Worm (Caenorhabditis elegans) whole organism, mixed stage, embryonic: Measurements from ENCODE around the gene oac-37.

Experiments used
- bed-3 ChIP-seq: fragments of 200-800 bp; sonication (Bioruptor generic); optimal IDR thresholded peaks from 3 replicates; lab custom pipeline; 2018; ENCODE audit warnings: mild to moderate bottlenecking, missing genetic modification characterization, moderate library complexity, missing compliant biosample characterization
- blmp-1 ChIP-seq: fragments of 150-350 bp; optimal IDR thresholded peaks from 2 replicates; lab custom pipeline; 2014; ENCODE audit warnings: missing biosample characterization, missing genetic modification characterization
- ceh-39 ChIP-seq: fragments of 150-350 bp; optimal IDR thresholded peaks from 2 replicates; lab custom pipeline; 2014; ENCODE audit warnings: missing biosample characterization, missing genetic modification characterization
- ceh-43 ChIP-seq: fragments of 200-800 bp; sonication (Bioruptor generic); optimal IDR thresholded peaks from 2 replicates; lab custom pipeline; 2018; ENCODE audit warnings: mild to moderate bottlenecking, missing genetic modification characterization, moderate library complexity, missing compliant biosample characterization
- ces-1 ChIP-seq: fragments of 150-350 bp; optimal IDR thresholded peaks from 2 replicates; lab custom pipeline; 2014; ENCODE audit warnings: missing biosample characterization, missing genetic modification reagents, missing genetic modification characterization
- cnd-1 ChIP-seq: fragments of 200-800 bp; sonication (Bioruptor generic); optimal IDR thresholded peaks from 2 replicates; lab custom pipeline; 2018; ENCODE audit warnings: mild to moderate bottlenecking, missing genetic modification characterization, missing compliant biosample characterization
- drap-1 ChIP-seq: fragments of 200-800 bp; sonication (Bioruptor generic); optimal IDR thresholded peaks from 3 replicates; lab custom pipeline; 2018; ENCODE audit warnings: mild to moderate bottlenecking, missing genetic modification characterization, missing compliant biosample characterization
- elt-1 ChIP-seq: sonication (generic microtip); optimal IDR thresholded peaks from 2 replicates; lab custom pipeline; 2017; ENCODE audit warnings: missing genetic modification characterization, mild to moderate bottlenecking, missing compliant biosample characterization, antibody characterized with exemption, moderate library complexity, borderline replicate concordance; ENCODE audit not compliant: insufficient read depth
- elt-3 ChIP-seq: fragments of 150-350 bp; optimal IDR thresholded peaks from 2 replicates; lab custom pipeline; 2014; ENCODE audit warnings: missing biosample characterization, missing genetic modification characterization
- ham-2 ChIP-seq: fragments of 200-800 bp; sonication (Bioruptor generic); optimal IDR thresholded peaks from 2 replicates; lab custom pipeline; 2018; ENCODE audit warnings: mild to moderate bottlenecking, missing genetic modification characterization, missing compliant biosample characterization
- hlh-1 ChIP-seq: fragments of 150-350 bp; optimal IDR thresholded peaks from 2 replicates; lab custom pipeline; 2014; ENCODE audit warnings: missing biosample characterization, missing genetic modification reagents, missing genetic modification characterization
- lin-13 ChIP-seq: fragments of 150-350 bp; optimal IDR thresholded peaks from 2 replicates; lab custom pipeline; 2014; ENCODE audit warnings: missing biosample characterization, missing genetic modification characterization
- lin-32 ChIP-seq: fragments of 200-800 bp; sonication (Bioruptor generic); optimal IDR thresholded peaks from 2 replicates; lab custom pipeline; 2018; ENCODE audit warnings: mild to moderate bottlenecking, missing genetic modification characterization, missing compliant biosample characterization
- lsy-2 ChIP-seq: fragments of 150-350 bp; optimal IDR thresholded peaks from 2 replicates; lab custom pipeline; 2014; ENCODE audit warnings: missing biosample characterization, missing genetic modification characterization
- mep-1 ChIP-seq: fragments of 150-350 bp; optimal IDR thresholded peaks from 2 replicates; lab custom pipeline; 2017; ENCODE audit warnings: missing biosample characterization, missing genetic modification reagents, missing genetic modification characterization, inconsistent platforms
- mls-2 ChIP-seq: sonication (generic microtip); optimal IDR thresholded peaks from 2 replicates; lab custom pipeline; 2016; ENCODE audit warnings: mild to moderate bottlenecking, missing genetic modification characterization, moderate library complexity, missing compliant biosample characterization
- nhr-12 ChIP-seq: fragments of 150-350 bp; optimal IDR thresholded peaks from 2 replicates; lab custom pipeline; 2014; ENCODE audit warnings: missing biosample characterization, missing genetic modification characterization
- nhr-237 ChIP-seq: fragments of 150-350 bp; optimal IDR thresholded peaks from 2 replicates; lab custom pipeline; 2014; ENCODE audit warnings: missing biosample characterization, missing genetic modification characterization
- nhr-28 ChIP-seq: fragments of 150-350 bp; optimal IDR thresholded peaks from 2 replicates; lab custom pipeline; 2014; ENCODE audit warnings: missing biosample characterization, missing genetic modification characterization
- nhr-76 ChIP-seq: sonication (generic microtip); optimal IDR thresholded peaks from 2 replicates; lab custom pipeline; 2017; ENCODE audit warnings: missing biosample characterization, missing genetic modification characterization
- pha-4 ChIP-seq: fragments of 150-350 bp; optimal IDR thresholded peaks from 2 replicates; lab custom pipeline; 2018; ENCODE audit warnings: missing biosample characterization, missing genetic modification reagents, missing genetic modification characterization
- sem-2 ChIP-seq: fragments of 200-800 bp; sonication (Bioruptor generic); optimal IDR thresholded peaks from 2 replicates; lab custom pipeline; 2018; ENCODE audit warnings: mild to moderate bottlenecking, missing genetic modification characterization, missing compliant biosample characterization
- snpc-4 ChIP-seq: fragments of 150-350 bp; optimal IDR thresholded peaks from 2 replicates; lab custom pipeline; 2014; ENCODE audit warnings: missing biosample characterization, missing genetic modification characterization
- sptf-1 ChIP-seq: sonication (generic microtip); optimal IDR thresholded peaks from 2 replicates; lab custom pipeline; 2017; ENCODE audit warnings: mild to moderate bottlenecking, missing genetic modification characterization, moderate library complexity, missing compliant biosample characterization
- tbx-8 ChIP-seq: fragments of 200-800 bp; sonication (Bioruptor generic); optimal IDR thresholded peaks from 2 replicates; lab custom pipeline; 2018; ENCODE audit warnings: mild to moderate bottlenecking, missing genetic modification characterization, moderate library complexity, missing compliant biosample characterization
- unc-120 ChIP-seq: sonication (generic microtip); optimal IDR thresholded peaks from 2 replicates; lab custom pipeline; 2017; ENCODE audit warnings: missing genetic modification characterization, missing compliant biosample characterization; ENCODE audit not compliant: poor library complexity, severe bottlenecking
- unc-39 ChIP-seq: fragments of 150-350 bp; optimal IDR thresholded peaks from 2 replicates; lab custom pipeline; 2014; ENCODE audit warnings: missing biosample characterization, missing genetic modification characterization
- unc-62 ChIP-seq: fragments of 150-350 bp; optimal IDR thresholded peaks from 2 replicates; lab custom pipeline; 2014; ENCODE audit warnings: missing biosample characterization, missing genetic modification reagents, missing genetic modification characterization
- zip-8 ChIP-seq: fragments of 150-350 bp; optimal IDR thresholded peaks from 2 replicates; lab custom pipeline; 2014; ENCODE audit warnings: missing biosample characterization, missing genetic modification characterization
- ztf-11 ChIP-seq: fragments of 150-350 bp; optimal IDR thresholded peaks from 2 replicates; lab custom pipeline; 2014; ENCODE audit warnings: missing biosample characterization, missing genetic modification characterization

Gene oac-37

ce11 chrIV:14137063-14137462 is 8.6 kb upstream of the oac-37 start, which contains the start of gene srz-31:
Gene srz-31, plus strand, starts transcription at chrIV:14137363.
- TF ChIP-seq ceh-43 (GFP tag; lab: Kevin White, UChicago) (no peak), cnd-1 (tag; lab: Kevin White, UChicago) (no peak), pha-4 (tag; lab: Kevin White, UChicago) (no peak), snpc-4 (tag; lab: Kevin White, UChicago) (no peak), zip-8 (tag; lab: Kevin White, UChicago) (no peak), drap-1 (no peak), ces-1 (GFP tag; lab: Kevin White, UChicago) (no peak), lin-13 (no peak)

ce11 chrIV:14143042-14143441 is 2.7 kb upstream of the oac-37 start:
- TF ChIP-seq mep-1: no peak
- no peak for TF ChIP-seq blmp-1 (tag; lab: Kevin White, UChicago)
- no peak for TF ChIP-seq hlh-1 (tag; lab: Kevin White, UChicago)
- no peak for TF ChIP-seq bed-3 (GFP tag; lab: Kevin White, UChicago)
- TF ChIP-seq elt-3 (tag; lab: Kevin White, UChicago): no peak
- no peak for TF ChIP-seq lin-13
- no peak for TF ChIP-seq ztf-11 (tag; lab: Kevin White, UChicago)
- no peak for TF ChIP-seq nhr-28 (tag; lab: Kevin White, UChicago)
- TF ChIP-seq unc-62: no peak
- TF ChIP-seq sem-2: no peak
- no peak for TF ChIP-seq nhr-237
- no peak for TF ChIP-seq ham-2 (GFP tag; lab: Kevin White, UChicago)
- TF ChIP-seq, all 35 proteins: peak for 0

ce11 chrIV:14153261-14153660 is 7.6 kb downstream of the oac-37 start, which contains the start of gene oac-38:
Gene oac-38, minus strand, starts transcription at chrIV:14153361.
- TF ChIP-seq nhr-12 (tag; lab: Kevin White, UChicago) (no peak), elt-1 (tag; lab: Kevin White, UChicago) (no peak), mls-2 (tag; lab: Kevin White, UChicago) (no peak), hlh-1 (tag; lab: Kevin White, UChicago) (no peak), ztf-11 (tag; lab: Kevin White, UChicago) (no peak), nhr-237 (no peak), ces-1 (GFP tag; lab: Kevin White, UChicago) (no peak), lin-13 (no peak), unc-120 (tag; lab: Kevin White, UChicago) (no peak), unc-39 (tag; lab: Kevin White, UChicago) (no peak), sem-2 (no peak), elt-3 (tag; lab: Kevin White, UChicago) (no peak), unc-62 (no peak), blmp-1 (tag; lab: Kevin White, UChicago) (no peak)

- TF ChIP-seq ceh-43 (GFP tag; lab: Kevin White, UChicago) (no peak), mep-1 (no peak), nhr-76 (no peak), hlh-1 (tag; lab: Kevin White, UChicago) (no peak), ham-2 (GFP tag; lab: Kevin White, UChicago) (no peak), ceh-39 (tag; lab: Kevin White, UChicago) (no peak), tbx-8 (GFP tag; lab: Kevin White, UChicago) (no peak)
Measured at ce11 chrIV:14158086-14158485, 12.4 kb downstream of the oac-37 start, which contains the start of gene R05A10.8. Gene R05A10.8, minus strand, starts transcription at chrIV:14158186.

- TF ChIP-seq pha-4 (tag; lab: Kevin White, UChicago): no peak
- no peak for TF ChIP-seq lsy-2 (tag; lab: Kevin White, UChicago)
- no peak for TF ChIP-seq ztf-11 (tag; lab: Kevin White, UChicago)
- no peak for TF ChIP-seq ceh-43 (GFP tag; lab: Kevin White, UChicago)
- no peak for TF ChIP-seq hlh-1 (tag; lab: Kevin White, UChicago)
- no peak for TF ChIP-seq zip-8 (tag; lab: Kevin White, UChicago)
- TF ChIP-seq unc-62: no peak
- no peak for TF ChIP-seq ham-2 (GFP tag; lab: Kevin White, UChicago)
- no peak for TF ChIP-seq lin-13
- TF ChIP-seq nhr-28 (tag; lab: Kevin White, UChicago): no peak
- TF ChIP-seq ces-1 (GFP tag; lab: Kevin White, UChicago): no peak
- no peak for TF ChIP-seq sptf-1 (tag; lab: Kevin White, UChicago)
- no peak for TF ChIP-seq elt-3 (tag; lab: Kevin White, UChicago)
- TF ChIP-seq blmp-1 (tag; lab: Kevin White, UChicago): no peak
- TF ChIP-seq nhr-12 (tag; lab: Kevin White, UChicago): no peak
- no peak for TF ChIP-seq sem-2
- TF ChIP-seq nhr-237: no peak
- TF ChIP-seq lin-32: no peak
- TF ChIP-seq cnd-1 (tag; lab: Kevin White, UChicago): no peak
- no peak for TF ChIP-seq snpc-4 (tag; lab: Kevin White, UChicago)
Measured at ce11 chrIV:14162772-14163171, 17.1 kb downstream of the oac-37 start, which contains the start of gene R05A10.7. Gene R05A10.7, minus strand, starts transcription at chrIV:14162872.
